Worm (Caenorhabditis elegans): ENCODE data around the gene K09D9.9.

DNA sequence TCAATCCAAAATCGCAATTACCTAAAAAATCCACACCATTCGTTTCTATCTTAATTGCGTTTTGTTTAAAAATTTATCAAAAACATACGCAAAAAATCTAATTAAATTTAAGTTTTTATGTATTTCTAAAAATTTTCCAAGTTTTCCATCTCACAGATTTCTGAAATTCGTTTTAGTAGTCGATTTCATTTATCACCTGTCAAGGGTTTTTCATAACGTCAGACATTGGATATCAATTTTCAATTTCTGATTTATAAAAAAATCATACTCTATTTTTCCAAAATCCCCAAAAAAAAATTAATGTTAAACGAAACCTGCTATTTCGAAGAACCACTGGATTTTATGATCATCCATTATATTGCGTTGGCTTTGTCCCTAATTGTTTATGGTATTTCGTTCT is 16.2 kb upstream of the K09D9.9 start, which contains the start of gene srh-4:
- TF ChIP-seq dao-5 (tag; optimal IDR thresholded peaks at IDR 0.05): no peak
- TF ChIP-seq him-1 (tag; optimal IDR thresholded peaks at IDR 0.05): no peak
